Worm (Caenorhabditis elegans): ENCODE measurements around the gene sri-78.

DNA sequence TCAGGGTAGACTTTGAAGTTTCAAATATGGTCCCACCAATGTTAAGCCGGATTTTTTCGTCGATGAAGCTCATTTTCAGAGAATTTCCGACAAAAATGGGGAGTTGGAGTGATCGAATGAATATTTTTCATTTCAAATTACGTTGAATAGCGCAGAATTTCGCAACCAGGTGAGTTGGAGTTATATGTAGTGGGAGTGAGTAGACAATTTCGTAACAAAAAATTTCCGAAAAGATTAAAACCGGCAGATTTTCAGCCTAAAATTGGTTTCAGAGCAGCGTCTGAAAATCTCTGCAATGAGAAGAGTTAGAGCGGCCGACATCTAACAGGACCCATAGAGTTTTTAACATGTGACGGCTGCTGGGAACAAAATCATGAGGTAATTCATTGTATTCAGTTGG lies 23.7 kb downstream of the sri-78 start, which contains the start of gene sdz-35:
- TF ChIP-seq mep-1 (tag; optimal IDR thresholded peaks at IDR 0.05) (no peak), ceh-28 (tag; optimal IDR thresholded peaks at IDR 0.05) (no peak), nhr-10 (tag; optimal IDR thresholded peaks at IDR 0.05) (no peak), aly-2 (tag; optimal IDR thresholded peaks at IDR 0.05) (no peak), nhr-11 (tag; optimal IDR thresholded peaks at IDR 0.05) (no peak), lin-13 (GFP tag; optimal IDR thresholded peaks at IDR 0.05) (no peak), ama-1 (optimal IDR thresholded peaks at IDR 0.05) (no peak), tag-97 (GFP tag; IDR thresholded peaks at IDR 0.05) (no peak), skn-1 (tag; optimal IDR thresholded peaks at IDR 0.05) (no peak), nhr-76 (tag; optimal IDR thresholded peaks at IDR 0.05) (no peak)
